Worm (Caenorhabditis elegans) whole organism, L1 larva: ENCODE data around the gene dpf-6.
A peak's percentile ranks its signal among the peaks of the same experiment; 100 is the strongest.

Experiments
- F16B12.6 ChIP-seq: fragments of 150-350 bp; optimal IDR thresholded peaks from 2 replicates; lab custom pipeline; 2014; ENCODE audit warnings: missing biosample characterization, missing genetic modification characterization
- Y116A8C.19 ChIP-seq: sonication (generic microtip); optimal IDR thresholded peaks from 2 replicates; lab custom pipeline; 2016; ENCODE audit warnings: missing compliant biosample characterization, missing genetic modification characterization, borderline replicate concordance
- aha-1 ChIP-seq: fragments of 150-350 bp; optimal IDR thresholded peaks from 2 replicates; lab custom pipeline; 2014; ENCODE audit warnings: missing biosample characterization, missing genetic modification characterization
- aly-2 ChIP-seq: fragments of 150-350 bp; optimal IDR thresholded peaks from 2 replicates; lab custom pipeline; 2014; ENCODE audit warnings: missing biosample characterization, missing genetic modification characterization
- ama-1 ChIP-seq: fragments of 150-350 bp; optimal IDR thresholded peaks from 2 replicates; lab custom pipeline; 2014
- blmp-1 ChIP-seq: fragments of 150-350 bp; optimal IDR thresholded peaks from 2 replicates; lab custom pipeline; 2014; ENCODE audit warnings: missing biosample characterization, missing genetic modification characterization
- ceh-88 ChIP-seq: fragments of 200-800 bp; sonication (Bioruptor generic); IDR thresholded peaks from 2 replicates; pipeline ENCODE4 v1.3.6; 2022; ENCODE audit warnings: missing genetic modification characterization, missing compliant biosample characterization
- dpl-1 ChIP-seq, 3 experiments: fragments of 150-350 bp in 2 of 3; sonication (generic microtip) in 1 of 3; optimal IDR thresholded peaks; 2 replicates each; lab custom pipeline; 2014 to 2017; ENCODE audit warnings: missing biosample characterization in 3 of 3, missing genetic modification characterization in 3 of 3, missing genetic modification reagents in 3 of 3
- dsc-1 ChIP-seq: sonication (generic microtip); optimal IDR thresholded peaks from 2 replicates; lab custom pipeline; 2016; ENCODE audit warnings: mild to moderate bottlenecking, missing genetic modification characterization, missing compliant biosample characterization
- efl-3 ChIP-seq: fragments of 200-800 bp; sonication (Bioruptor generic); optimal IDR thresholded peaks from 2 replicates; lab custom pipeline; 2018; ENCODE audit warnings: mild to moderate bottlenecking, missing genetic modification characterization, missing compliant biosample characterization
- egl-13 ChIP-seq: sonication (generic microtip); optimal IDR thresholded peaks from 2 replicates; lab custom pipeline; 2016; ENCODE audit warnings: missing genotype, missing genetic modification reagents, missing genetic modification characterization, missing compliant biosample characterization
- egl-27 ChIP-seq, 2 experiments: fragments of 150-350 bp in 1 of 2; sonication (generic microtip); optimal IDR thresholded peaks; 3 replicates each; lab custom pipeline; 2017 to 2018; ENCODE audit warnings: missing biosample characterization in 2 of 2, missing genetic modification characterization in 2 of 2, missing genetic modification reagents in 2 of 2
- elt-2 ChIP-seq: sonication (generic microtip); optimal IDR thresholded peaks from 2 replicates; lab custom pipeline; 2016; ENCODE audit warnings: missing genetic modification characterization, mild to moderate bottlenecking, inconsistent platforms, missing compliant biosample characterization, missing genetic modification reagents
- elt-3 ChIP-seq, 6 experiments: fragments of 150-350 bp in 1 of 6; sonication (generic microtip); optimal IDR thresholded peaks; 2 replicates each; lab custom pipeline; 2017 to 2018; ENCODE audit warnings: missing biosample characterization in 6 of 6, missing genetic modification characterization in 6 of 6, inconsistent platforms in 1 of 6
- fkh-10 ChIP-seq: sonication (generic microtip); optimal IDR thresholded peaks from 2 replicates; lab custom pipeline; 2017; ENCODE audit warnings: missing biosample characterization, missing genetic modification reagents, missing genetic modification characterization
- fkh-4 ChIP-seq: sonication (generic microtip); optimal IDR thresholded peaks from 2 replicates; lab custom pipeline; 2016; ENCODE audit warnings: missing compliant biosample characterization, missing genetic modification characterization, borderline replicate concordance
- fos-1 ChIP-seq: fragments of 150-350 bp; optimal IDR thresholded peaks from 2 replicates; lab custom pipeline; 2014; ENCODE audit warnings: missing biosample characterization, missing genetic modification characterization
- grh-1 ChIP-seq: fragments of 200-800 bp; sonication (Bioruptor generic); IDR thresholded peaks from 2 replicates; pipeline ENCODE4 v1.3.6; 2022; ENCODE audit warnings: missing genetic modification reagents, missing genetic modification characterization, missing compliant biosample characterization
- hlh-4 ChIP-seq: sonication (generic microtip); optimal IDR thresholded peaks from 2 replicates; lab custom pipeline; 2016; ENCODE audit warnings: mild to moderate bottlenecking, missing genetic modification characterization, missing compliant biosample characterization
- hpl-2 ChIP-seq: fragments of 150-350 bp; optimal IDR thresholded peaks from 2 replicates; lab custom pipeline; 2014; ENCODE audit warnings: missing biosample characterization, missing genetic modification reagents, missing genetic modification characterization
- irx-1 ChIP-seq: sonication (generic microtip); optimal IDR thresholded peaks from 2 replicates; lab custom pipeline; 2016; ENCODE audit warnings: missing genetic modification characterization, missing compliant biosample characterization
- jun-1 ChIP-seq: fragments of 150-350 bp; optimal IDR thresholded peaks from 2 replicates; lab custom pipeline; 2014; ENCODE audit warnings: missing biosample characterization, missing genetic modification reagents, missing genetic modification characterization
- lin-13 ChIP-seq: fragments of 150-350 bp; optimal IDR thresholded peaks from 2 replicates; lab custom pipeline; 2014; ENCODE audit warnings: missing biosample characterization, missing genetic modification reagents, missing genetic modification characterization
- lin-14 ChIP-seq: fragments of 200-800 bp; sonication (Bioruptor generic); optimal IDR thresholded peaks from 2 replicates; lab custom pipeline; 2018; ENCODE audit warnings: mild to moderate bottlenecking, missing genetic modification characterization, moderate library complexity, missing compliant biosample characterization
- lin-35 ChIP-seq, 2 experiments: fragments of 150-350 bp; optimal IDR thresholded peaks; 2 replicates each; lab custom pipeline; 2014; ENCODE audit warnings: missing biosample characterization in 2 of 2, missing genetic modification characterization in 2 of 2, missing genetic modification reagents in 2 of 2
- lin-39 ChIP-seq: fragments of 150-350 bp; optimal IDR thresholded peaks from 2 replicates; lab custom pipeline; 2014; ENCODE audit warnings: missing biosample characterization, missing genetic modification reagents, missing genetic modification characterization
- lsy-2 ChIP-seq, 2 experiments: fragments of 150-350 bp; optimal IDR thresholded peaks; 2 replicates each; lab custom pipeline; 2014; ENCODE audit warnings: missing biosample characterization in 2 of 2, missing genetic modification characterization in 2 of 2
- mef-2 ChIP-seq: fragments of 150-350 bp; optimal IDR thresholded peaks from 2 replicates; lab custom pipeline; 2014; ENCODE audit warnings: missing biosample characterization, missing genetic modification characterization
- nhr-11 ChIP-seq: fragments of 150-350 bp; optimal IDR thresholded peaks from 2 replicates; lab custom pipeline; 2014; ENCODE audit warnings: missing biosample characterization, missing genetic modification characterization
- nhr-47 ChIP-seq: sonication (generic microtip); optimal IDR thresholded peaks from 2 replicates; lab custom pipeline; 2016; ENCODE audit warnings: mild to moderate bottlenecking, missing genetic modification characterization, moderate library complexity, missing compliant biosample characterization
- nhr-71 ChIP-seq: sonication (generic microtip); optimal IDR thresholded peaks from 2 replicates; lab custom pipeline; 2016; ENCODE audit warnings: mild to moderate bottlenecking, missing genetic modification characterization, moderate library complexity, missing compliant biosample characterization
- nhr-77 ChIP-seq: fragments of 150-350 bp; optimal IDR thresholded peaks from 2 replicates; lab custom pipeline; 2014; ENCODE audit warnings: missing biosample characterization, missing genetic modification characterization
- nhr-85 ChIP-seq: sonication (generic microtip); peaks from one replicate; lab custom pipeline; 2016; ENCODE audit warnings: missing genetic modification characterization, inconsistent platforms, missing compliant biosample characterization
- pag-3 ChIP-seq: sonication (generic microtip); optimal IDR thresholded peaks from 2 replicates; lab custom pipeline; 2017; ENCODE audit warnings: missing genetic modification characterization, mild to moderate bottlenecking, missing compliant biosample characterization, antibody characterized with exemption, borderline replicate concordance; ENCODE audit not compliant: insufficient read depth
- rnt-1 ChIP-seq: sonication (generic microtip); optimal IDR thresholded peaks from 2 replicates; lab custom pipeline; 2016; ENCODE audit warnings: mild to moderate bottlenecking, missing genetic modification characterization, moderate library complexity, missing compliant biosample characterization
- snpc-4 ChIP-seq: fragments of 150-350 bp; optimal IDR thresholded peaks from 2 replicates; lab custom pipeline; 2014; ENCODE audit warnings: missing biosample characterization, missing genetic modification characterization
- snu-23 ChIP-seq: sonication (generic microtip); optimal IDR thresholded peaks from 2 replicates; lab custom pipeline; 2016; ENCODE audit warnings: missing genetic modification characterization, missing compliant biosample characterization
- sptf-1 ChIP-seq: fragments of 150-350 bp; optimal IDR thresholded peaks from 2 replicates; lab custom pipeline; 2014; ENCODE audit warnings: missing biosample characterization, missing genetic modification characterization
- sup-37 ChIP-seq: fragments of 200-800 bp; sonication (Bioruptor generic); optimal IDR thresholded peaks from 2 replicates; lab custom pipeline; 2018; ENCODE audit warnings: mild to moderate bottlenecking, missing genetic modification characterization, missing compliant biosample characterization
- swsn-7 ChIP-seq: sonication (generic microtip); optimal IDR thresholded peaks from 2 replicates; lab custom pipeline; 2016; ENCODE audit warnings: missing genetic modification characterization, missing compliant biosample characterization
- tlp-1 ChIP-seq: fragments of 150-350 bp; optimal IDR thresholded peaks from 2 replicates; lab custom pipeline; 2014; ENCODE audit warnings: missing biosample characterization, missing genetic modification characterization
- unc-30 ChIP-seq: sonication (generic microtip); optimal IDR thresholded peaks from 2 replicates; lab custom pipeline; 2017; ENCODE audit warnings: missing biosample characterization, missing genetic modification characterization
- unc-98 ChIP-seq: fragments of 200-800 bp; sonication (Bioruptor generic); IDR thresholded peaks from 2 replicates; pipeline ENCODE4 v1.3.6; 2022; ENCODE audit warnings: missing genetic modification characterization, missing compliant biosample characterization
- xbp-1 ChIP-seq: sonication (generic microtip); optimal IDR thresholded peaks from 2 replicates; lab custom pipeline; 2016; ENCODE audit warnings: missing genetic modification characterization, missing compliant biosample characterization
- ztf-11 ChIP-seq, 2 experiments: sonication (generic microtip); optimal IDR thresholded peaks; 2 replicates each; lab custom pipeline; 2016 to 2017; ENCODE audit warnings: missing genetic modification characterization in 2 of 2, missing biosample characterization in 1 of 2, missing compliant biosample characterization in 1 of 2

dpf-6 gene

DNA sequence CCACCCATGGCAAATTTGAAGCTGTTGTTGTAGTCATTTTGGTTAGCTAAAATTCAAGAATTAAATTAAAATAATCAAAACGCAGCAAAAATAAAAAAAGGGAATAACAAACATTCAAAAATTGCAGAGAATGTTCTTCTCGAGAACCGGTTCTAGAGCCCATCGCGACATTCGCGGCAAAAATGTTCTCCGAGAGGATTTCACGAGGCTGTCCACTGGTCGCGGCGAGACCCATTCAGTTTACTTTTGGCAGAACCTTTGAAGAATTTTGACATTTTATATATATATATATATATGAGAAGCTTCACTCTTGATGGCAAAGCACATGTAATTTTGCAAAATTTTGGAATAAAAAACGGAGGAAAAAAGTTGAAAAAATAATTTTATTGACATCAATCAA lies 8.6 kb upstream of the dpf-6 start, which contains the start of gene F44B9.8 (continued):
- TF ChIP-seq egl-13 (tag; lab: Kevin White, UChicago), result no peak

- TF ChIP-seq fkh-10 (GFP tag; lab: Kevin White, UChicago) (no peak), fos-1 (tag; lab: Kevin White, UChicago) (no peak), ceh-88 (GFP tag; lab: Robert Waterston, UW) (no peak), snpc-4 (tag; lab: Kevin White, UChicago) (no peak)
These were observed 7.1 kb upstream of the dpf-6 start, which contains the start of gene F44B9.9 for ce11 chrIII:8030963-8031362. F44B9.9 (minus strand) TSS chrIII:8031063.

DNA sequence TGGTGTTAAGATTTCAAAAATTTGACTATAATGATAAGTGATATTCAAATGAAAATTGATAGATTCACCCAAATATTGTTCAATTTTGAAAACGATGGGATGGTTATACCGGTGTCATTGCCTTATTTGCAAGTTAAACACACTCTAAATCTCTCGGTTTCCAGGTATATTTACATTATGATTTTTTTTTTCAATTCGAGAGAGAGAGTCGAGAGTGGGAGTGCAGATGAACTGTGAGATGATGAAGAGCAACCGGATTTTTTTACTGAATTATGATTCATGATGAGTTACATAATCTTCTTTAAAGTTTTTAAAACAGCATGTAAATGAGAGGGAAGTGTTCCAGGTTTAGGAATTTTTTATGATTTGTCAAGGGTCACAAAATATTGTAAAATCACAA lies 4.5 kb upstream of the dpf-6 start, which contains the start of gene F44B9.10:
F44B9.10 (minus strand) TSS at position 101 of the 400 bp plus-strand sequence.
- TF ChIP-seq nhr-11 (tag; lab: Kevin White, UChicago), result no peak
- TF ChIP-seq efl-3 (GFP tag; lab: Kevin White, UChicago), result no peak
- no peak for TF ChIP-seq lin-13
- no peak for TF ChIP-seq fkh-4 (tag; lab: Kevin White, UChicago)
- TF ChIP-seq nhr-47 (tag; lab: Kevin White, UChicago), result no peak
- TF ChIP-seq ama-1 (lab: Kevin White, UChicago), result no peak
- TF ChIP-seq sup-37, result no peak
- no peak for TF ChIP-seq dpl-1 (GFP tag; optimal IDR thresholded peaks at IDR 0.05; lab: Kevin White, UChicago)
- no peak for TF ChIP-seq lin-39 (tag; lab: Kevin White, UChicago)
- TF ChIP-seq hpl-2 (GFP tag; lab: Kevin White, UChicago), result no peak
- no peak for TF ChIP-seq jun-1 (tag; lab: Kevin White, UChicago)
- TF ChIP-seq elt-3 (tag; optimal IDR thresholded peaks at IDR 0.05; lab: Kevin White, UChicago), result no peak
- TF ChIP-seq aly-2, result no peak
- TF ChIP-seq sptf-1 (tag; lab: Kevin White, UChicago), result no peak
- no peak for TF ChIP-seq pag-3 (tag; lab: Kevin White, UChicago)
- no peak for TF ChIP-seq tlp-1
- no peak for TF ChIP-seq snpc-4 (tag; lab: Kevin White, UChicago)
- no peak for TF ChIP-seq lin-35 (GFP tag; optimal IDR thresholded peaks at IDR 0.05; lab: Kevin White, UChicago)

ce11 chrIII:8036050-8036449 lies 2.0 kb upstream of the dpf-6 start:
- TF ChIP-seq fos-1 (tag; lab: Kevin White, UChicago), result no peak
- TF ChIP-seq swsn-7 (tag; lab: Kevin White, UChicago), result no peak
- TF ChIP-seq aha-1 (tag; lab: Kevin White, UChicago), result no peak
- no peak for TF ChIP-seq Y116A8C.19
- TF ChIP-seq lin-14 (GFP tag; lab: Kevin White, UChicago), result peak; percentile 21
- no peak for TF ChIP-seq fkh-10 (GFP tag; lab: Kevin White, UChicago)
- no peak for TF ChIP-seq irx-1
- no peak for TF ChIP-seq egl-27 (tag; optimal IDR thresholded peaks at IDR 0.05; lab: Kevin White, UChicago)
- no peak for TF ChIP-seq xbp-1 (tag; lab: Kevin White, UChicago)
- peak; percentile 53 for TF ChIP-seq blmp-1 (tag; lab: Kevin White, UChicago)
- TF ChIP-seq hlh-4 (tag; lab: Kevin White, UChicago), result no peak
- TF ChIP-seq ztf-11 (tag; optimal IDR thresholded peaks at IDR 0.05; lab: Kevin White, UChicago), result no peak
- peak; percentile 62 for TF ChIP-seq grh-1
- TF ChIP-seq snpc-4 (tag; lab: Kevin White, UChicago), result no peak
- TF ChIP-seq dsc-1 (tag; lab: Kevin White, UChicago), result no peak
- no peak for TF ChIP-seq dpl-1 (GFP tag; optimal IDR thresholded peaks at IDR 0.05; lab: Kevin White, UChicago)
- TF ChIP-seq nhr-47 (tag; lab: Kevin White, UChicago), result no peak
- TF ChIP-seq mef-2 (tag; lab: Kevin White, UChicago), result no peak
- TF ChIP-seq nhr-71 (tag; lab: Kevin White, UChicago), result no peak
- TF ChIP-seq elt-2 (tag; lab: Kevin White, UChicago), result no peak
- TF ChIP-seq snu-23, result no peak
- TF ChIP-seq lsy-2 (tag; optimal IDR thresholded peaks at IDR 0.05; lab: Kevin White, UChicago), result peak in 1 of 2 experiments; percentile 16
- TF ChIP-seq nhr-77 (tag; lab: Kevin White, UChicago), result no peak
- peak in 3 of 6 experiments; percentile 28 to 88 (median 64) for TF ChIP-seq elt-3 (tag; optimal IDR thresholded peaks at IDR 0.05; lab: Kevin White, UChicago)
- TF ChIP-seq unc-30 (tag; lab: Kevin White, UChicago), result no peak
- no peak for TF ChIP-seq efl-3 (GFP tag; lab: Kevin White, UChicago)
- TF ChIP-seq F16B12.6 (tag; lab: Kevin White, UChicago), result no peak
- no peak for TF ChIP-seq unc-98 (GFP tag; lab: Robert Waterston, UW)
- TF ChIP-seq nhr-85 (tag; lab: Kevin White, UChicago), result peak; percentile 78
- no peak for TF ChIP-seq nhr-11 (tag; lab: Kevin White, UChicago)
- no peak for TF ChIP-seq rnt-1 (tag; lab: Kevin White, UChicago)
